Worm (Caenorhabditis elegans): ENCODE data around the gene str-92.

DNA sequence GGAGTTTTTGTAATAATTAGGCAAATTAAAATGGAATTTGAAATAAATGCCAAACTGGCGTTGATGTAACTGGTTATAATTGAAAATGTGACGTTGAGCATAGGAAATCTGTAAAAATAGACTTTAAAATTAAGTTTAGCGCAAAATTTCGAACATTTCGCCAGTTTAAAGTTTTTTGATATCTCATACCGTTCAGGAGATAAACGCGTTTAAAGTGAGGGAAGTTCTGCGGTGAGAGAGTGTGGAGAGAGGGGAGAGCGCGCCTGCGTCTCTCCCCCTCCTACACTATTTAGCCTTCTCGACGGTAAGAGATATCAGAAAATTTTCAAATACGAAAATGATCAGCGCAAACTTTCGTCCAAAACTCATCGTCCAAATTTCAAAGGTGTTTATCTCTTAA lies at the start of gene str-92:
- TF ChIP-seq lin-13 (GFP tag; optimal IDR thresholded peaks at IDR 0.05) = no peak
- no peak for TF ChIP-seq nhr-237 (tag; optimal IDR thresholded peaks at IDR 0.05)
- no peak for TF ChIP-seq sox-4 (tag; optimal IDR thresholded peaks at IDR 0.05)
- TF ChIP-seq lir-3 (tag; optimal IDR thresholded peaks at IDR 0.05; ENCODE audit: poor library complexity) = no peak
- TF ChIP-seq egl-27 (tag; optimal IDR thresholded peaks at IDR 0.05) = no peak
- no peak for TF ChIP-seq fkh-10 (GFP tag; optimal IDR thresholded peaks at IDR 0.05)
- TF ChIP-seq elt-3 (tag; optimal IDR thresholded peaks at IDR 0.05) = no peak
- TF ChIP-seq ceh-63 (GFP tag; optimal IDR thresholded peaks at IDR 0.05) = no peak
- TF ChIP-seq aly-2 (tag; optimal IDR thresholded peaks at IDR 0.05) = no peak
- TF ChIP-seq lin-14 (GFP tag; optimal IDR thresholded peaks at IDR 0.05) = no peak
